Worm (Caenorhabditis elegans): ENCODE results near the gene tmem-138.

ce11 chrII:8136818-8137217 lies 20.3 kb upstream of the tmem-138 start, which contains the start of gene ctns-1:
- no peak for TF ChIP-seq nhr-25 (tag; optimal IDR thresholded peaks at IDR 0.05)
- no peak for TF ChIP-seq unc-62 (GFP tag; optimal IDR thresholded peaks at IDR 0.05)
- TF ChIP-seq Y55F3AM.14 (GFP tag; optimal IDR thresholded peaks at IDR 0.05) = no peak
- no peak for TF ChIP-seq lin-13 (GFP tag; optimal IDR thresholded peaks at IDR 0.05)
- no peak for TF ChIP-seq elt-1 (tag; optimal IDR thresholded peaks at IDR 0.05)
